Fruit fly (Drosophila melanogaster) whole organism, embryonic: ENCODE data around the gene CG6136.

Source experiments
- Rx ChIP-seq: fragments of 200-800 bp; sonication (Bioruptor generic); IDR thresholded peaks from 2 replicates; pipeline ENCODE4 v1.3.6; 2022; ENCODE audit warnings: missing biosample characterization, missing genetic modification characterization
- ap ChIP-seq: fragments of 200-800 bp; sonication (Bioruptor generic); IDR thresholded peaks from 2 replicates; pipeline ENCODE4 v1.3.6; 2022; ENCODE audit warnings: missing biosample characterization, missing genetic modification characterization
- lmd ChIP-seq: fragments of 200-800 bp; sonication (Bioruptor generic); IDR thresholded peaks from 2 replicates; pipeline ENCODE4 v1.3.6; 2022; ENCODE audit warnings: missing biosample characterization, missing genetic modification characterization
- scrt ChIP-seq: fragments of 200-800 bp; sonication (Bioruptor generic); optimal IDR thresholded peaks from 2 replicates; lab custom pipeline; 2018; ENCODE audit warnings: missing biosample characterization, mild to moderate bottlenecking, missing genetic modification characterization, moderate library complexity
- sima ChIP-seq: fragments of 200-800 bp; sonication (Bioruptor generic); optimal IDR thresholded peaks from 2 replicates; lab custom pipeline; 2016; ENCODE audit warnings: missing biosample characterization, missing genetic modification characterization

- no peak for TF ChIP-seq ap (GFP tag; lab: Robert Waterston, UW)
- TF ChIP-seq lmd (GFP tag; lab: Robert Waterston, UW): peak; percentile 40
- TF ChIP-seq Rx: 0 out of 2 replicates have a peak, but pooled peaks have one; percentile 24
- TF ChIP-seq scrt (GFP tag; lab: Kevin White, UChicago): no peak
- no peak for TF ChIP-seq sima
These were observed 24.2 kb downstream of the CG6136 start, which contains the start of the genes CG42726 and CG42727 for dm6 chr3R:15347822-15348221.
